Fruit fly (Drosophila melanogaster) whole organism, embryonic: ENCODE results near the gene orb.

Experiments used
- Awh ChIP-seq: fragments of 200-800 bp; sonication (Bioruptor generic); IDR thresholded peaks from 2 replicates; pipeline ENCODE4, ENCODE4 v1.3.6; 2022; ENCODE audit warnings: missing biosample characterization, missing genetic modification characterization
- B-H2 ChIP-seq: fragments of 200-800 bp; sonication (Bioruptor generic); optimal IDR thresholded peaks from 2 replicates; lab custom pipeline; 2018; ENCODE audit warnings: missing biosample characterization, mild to moderate bottlenecking, missing genetic modification characterization
- BEAF-32 ChIP-seq: fragments of 200-800 bp; sonication (Bioruptor generic); optimal IDR thresholded peaks from 3 replicates; lab custom pipeline; 2017; ENCODE audit warnings: missing biosample characterization, missing genetic modification characterization, mild to moderate bottlenecking, moderate library complexity, missing genetic modification reagents
- CG10543 ChIP-seq: fragments of 200-800 bp; sonication (Bioruptor generic); optimal IDR thresholded peaks from 3 replicates; lab custom pipeline; 2017; ENCODE audit warnings: missing biosample characterization, mild to moderate bottlenecking, missing genetic modification characterization, moderate library complexity
- CG11695 ChIP-seq: fragments of 200-800 bp; sonication (Bioruptor generic); IDR thresholded peaks from 3 replicates; pipeline ENCODE4 v1.3.6; 2022; ENCODE audit warnings: missing biosample characterization, missing genetic modification characterization
- CG11723 ChIP-seq: fragments of 200-800 bp; sonication (Bioruptor generic); optimal IDR thresholded peaks from 2 replicates; lab custom pipeline; 2017; ENCODE audit warnings: missing biosample characterization, mild to moderate bottlenecking, missing genetic modification characterization
- CG14050 ChIP-seq: fragments of 200-800 bp; sonication (Bioruptor generic); IDR thresholded peaks from 3 replicates; pipeline ENCODE4 v1.3.6; 2022; ENCODE audit warnings: missing biosample characterization, missing genetic modification characterization
- CG14441 ChIP-seq: fragments of 200-800 bp; sonication (Bioruptor generic); IDR thresholded peaks from 2 replicates; pipeline ENCODE4 v1.3.6; 2022; ENCODE audit warnings: missing biosample characterization, missing genetic modification characterization
- CG16815 ChIP-seq: fragments of 200-800 bp; sonication (Bioruptor generic); optimal IDR thresholded peaks from 3 replicates; lab custom pipeline; 2017; ENCODE audit warnings: missing biosample characterization, mild to moderate bottlenecking, missing genetic modification characterization
- CG17328 ChIP-seq: fragments of 200-800 bp; sonication (Bioruptor generic); IDR thresholded peaks from 2 replicates; pipeline ENCODE4 v1.3.6; 2022; ENCODE audit warnings: missing biosample characterization, missing genetic modification characterization
- CG2116 ChIP-seq: fragments of 200-800 bp; sonication (Bioruptor generic); optimal IDR thresholded peaks from 3 replicates; lab custom pipeline; 2018; ENCODE audit warnings: missing biosample characterization, mild to moderate bottlenecking, missing genetic modification characterization
- CG30403 ChIP-seq: fragments of 200-800 bp; sonication (Bioruptor generic); optimal IDR thresholded peaks from 3 replicates; lab custom pipeline; 2016; ENCODE audit warnings: missing biosample characterization, missing genetic modification characterization
- CG32767 ChIP-seq: fragments of 200-800 bp; sonication (Bioruptor generic); IDR thresholded peaks from 2 replicates; pipeline ENCODE4 v1.3.6; 2022; ENCODE audit warnings: missing biosample characterization, missing genetic modification characterization
- CG3281 ChIP-seq: fragments of 200-800 bp; sonication (Bioruptor generic); optimal IDR thresholded peaks from 3 replicates; lab custom pipeline; 2017; ENCODE audit warnings: missing biosample characterization, mild to moderate bottlenecking, missing genetic modification characterization
- CG34376 ChIP-seq: fragments of 200-800 bp; sonication (Bioruptor generic); optimal IDR thresholded peaks from 2 replicates; lab custom pipeline; 2018; ENCODE audit warnings: missing biosample characterization, mild to moderate bottlenecking, missing genetic modification characterization
- CG3995 ChIP-seq: fragments of 200-800 bp; sonication (Bioruptor generic); optimal IDR thresholded peaks from 3 replicates; lab custom pipeline; 2016; ENCODE audit warnings: missing biosample characterization, missing genetic modification characterization
- CG4424 ChIP-seq: fragments of 200-800 bp; sonication (Bioruptor generic); optimal IDR thresholded peaks from 3 replicates; lab custom pipeline; 2016; ENCODE audit warnings: missing biosample characterization, missing genetic modification characterization
- CG6791 ChIP-seq: fragments of 200-800 bp; sonication (Bioruptor generic); IDR thresholded peaks from 3 replicates; pipeline ENCODE4 v1.3.6; 2022; ENCODE audit warnings: missing biosample characterization, missing genetic modification characterization; ENCODE audit not compliant: partially characterized antibody
- CG6813 ChIP-seq: fragments of 200-800 bp; sonication (Bioruptor generic); optimal IDR thresholded peaks from 2 replicates; lab custom pipeline; 2017; ENCODE audit warnings: missing biosample characterization, missing genetic modification characterization, mild to moderate bottlenecking, moderate library complexity, missing genetic modification reagents
- CG8281 ChIP-seq: fragments of 200-800 bp; sonication (Bioruptor generic); optimal IDR thresholded peaks from 2 replicates; lab custom pipeline; 2018; ENCODE audit warnings: missing biosample characterization, mild to moderate bottlenecking, missing genetic modification characterization, moderate library complexity
- CG8359 ChIP-seq: fragments of 200-800 bp; sonication (Bioruptor generic); optimal IDR thresholded peaks from 2 replicates; lab custom pipeline; 2017; ENCODE audit warnings: missing biosample characterization, mild to moderate bottlenecking, missing genetic modification characterization, borderline replicate concordance
- CG9727 ChIP-seq: fragments of 200-800 bp; sonication (Bioruptor generic); optimal IDR thresholded peaks from 3 replicates; lab custom pipeline; 2017; ENCODE audit warnings: missing biosample characterization, mild to moderate bottlenecking, missing genetic modification characterization
- HHEX ChIP-seq: fragments of 200-800 bp; sonication (Bioruptor generic); optimal IDR thresholded peaks from 3 replicates; lab custom pipeline; 2017; ENCODE audit warnings: missing biosample characterization, mild to moderate bottlenecking, missing genetic modification characterization, missing genetic modification reagents
- Hr51 ChIP-seq, 2 experiments: fragments of 200-800 bp; sonication (Bioruptor generic); optimal IDR thresholded peaks; 2 replicates in 1 of 2; 3 replicates in 1 of 2; lab custom pipeline; 2016 to 2018; ENCODE audit warnings: missing biosample characterization in 2 of 2, missing genetic modification characterization in 2 of 2, mild to moderate bottlenecking in 1 of 2, moderate library complexity in 1 of 2
- Max ChIP-seq: fragments of 200-800 bp; sonication (Bioruptor generic); optimal IDR thresholded peaks from 2 replicates; lab custom pipeline; 2016; ENCODE audit warnings: missing biosample characterization, mild to moderate bottlenecking, missing genetic modification characterization
- Poxn ChIP-seq: fragments of 200-800 bp; sonication (Bioruptor generic); IDR thresholded peaks from 2 replicates; pipeline ENCODE4 v1.3.6; 2022; ENCODE audit warnings: missing biosample characterization, missing genetic modification characterization
- Sin3A ChIP-seq: fragments of >200 bp; optimal IDR thresholded peaks from 2 replicates; lab custom pipeline; 2018
- Ssrp ChIP-seq: fragments of 200-800 bp; sonication (Bioruptor generic); optimal IDR thresholded peaks from 2 replicates; lab custom pipeline; 2018; ENCODE audit warnings: missing biosample characterization, mild to moderate bottlenecking, missing genetic modification characterization, moderate library complexity
- TFAM ChIP-seq: fragments of 200-800 bp; sonication (Bioruptor generic); optimal IDR thresholded peaks from 2 replicates; lab custom pipeline; 2017; ENCODE audit warnings: missing biosample characterization, missing genetic modification characterization, inconsistent platforms
- YL-1 ChIP-seq: fragments of 200-800 bp; sonication (Bioruptor generic); optimal IDR thresholded peaks from 3 replicates; lab custom pipeline; 2017; ENCODE audit warnings: missing biosample characterization, mild to moderate bottlenecking, missing genetic modification characterization
- ac ChIP-seq: fragments of 200-800 bp; sonication (Bioruptor generic); optimal IDR thresholded peaks from 3 replicates; lab custom pipeline; 2017; ENCODE audit warnings: missing biosample characterization, mild to moderate bottlenecking, missing genetic modification characterization
- bcd ChIP-seq: fragments of 200-800 bp; sonication (Bioruptor generic); optimal IDR thresholded peaks from 2 replicates; lab custom pipeline; 2017; ENCODE audit warnings: missing biosample characterization, mild to moderate bottlenecking, missing genetic modification characterization
- bowl ChIP-seq: fragments of 200-800 bp; sonication (Bioruptor generic); IDR thresholded peaks from 2 replicates; pipeline ENCODE4 v1.3.6; 2022; ENCODE audit warnings: missing biosample characterization, missing genetic modification characterization
- chif ChIP-seq, 2 experiments: fragments of 200-800 bp; sonication (Bioruptor generic); optimal IDR thresholded peaks; 3 replicates each; lab custom pipeline; 2016; ENCODE audit warnings: missing biosample characterization in 2 of 2, missing genetic modification characterization in 2 of 2
- croc ChIP-seq: fragments of 200-800 bp; sonication (Bioruptor generic); conservative IDR thresholded peaks from 3 replicates; pipeline ENCODE4 v1.3.6; 2022; ENCODE audit warnings: missing biosample characterization, missing genetic modification characterization
- danr ChIP-seq: fragments of 200-800 bp; sonication (Bioruptor generic); IDR thresholded peaks from 2 replicates; pipeline ENCODE4 v1.3.6; 2022; ENCODE audit warnings: missing biosample characterization, missing genetic modification characterization
- ems ChIP-seq: fragments of 200-800 bp; sonication (Bioruptor generic); optimal IDR thresholded peaks from 3 replicates; lab custom pipeline; 2016; ENCODE audit warnings: missing biosample characterization, missing genetic modification characterization
- eve ChIP-seq, 2 experiments: fragments of >200 bp; optimal IDR thresholded peaks; 2 replicates each; lab custom pipeline; 2017; ENCODE audit warnings: missing biosample characterization in 2 of 2, missing genetic modification characterization in 2 of 2
- eyg ChIP-seq: fragments of 200-800 bp; sonication (Bioruptor generic); optimal IDR thresholded peaks from 3 replicates; lab custom pipeline; 2016; ENCODE audit warnings: missing biosample characterization, missing genetic modification characterization
- fd96Cb ChIP-seq: fragments of 200-800 bp; sonication (Bioruptor generic); optimal IDR thresholded peaks from 2 replicates; lab custom pipeline; 2018; ENCODE audit warnings: missing biosample characterization, mild to moderate bottlenecking, missing genetic modification characterization, moderate library complexity
- ftz-f1 ChIP-seq: fragments of 200-800 bp; sonication (Bioruptor generic); optimal IDR thresholded peaks from 2 replicates; lab custom pipeline; 2016; ENCODE audit warnings: missing biosample characterization, missing genetic modification characterization
- fu2 ChIP-seq: fragments of 200-800 bp; sonication (Bioruptor generic); optimal IDR thresholded peaks from 2 replicates; lab custom pipeline; 2016; ENCODE audit warnings: missing biosample characterization, missing genetic modification characterization
- gem ChIP-seq: fragments of 200-800 bp; sonication (Bioruptor generic); optimal IDR thresholded peaks from 2 replicates; lab custom pipeline; 2019; ENCODE audit warnings: missing biosample characterization, mild to moderate bottlenecking, missing genetic modification characterization, moderate library complexity
- her ChIP-seq: fragments of 200-800 bp; sonication (Bioruptor generic); optimal IDR thresholded peaks from 2 replicates; lab custom pipeline; 2016; ENCODE audit warnings: missing biosample characterization, missing genetic modification characterization
- lbe ChIP-seq: fragments of 200-800 bp; sonication (Bioruptor generic); optimal IDR thresholded peaks from 2 replicates; lab custom pipeline; 2016; ENCODE audit warnings: missing biosample characterization, mild to moderate bottlenecking, missing genetic modification characterization
- luna ChIP-seq: fragments of 200-800 bp; sonication (Bioruptor generic); optimal IDR thresholded peaks from 2 replicates; lab custom pipeline; 2016; ENCODE audit warnings: missing biosample characterization, missing genetic modification characterization
- mam ChIP-seq: fragments of 200-800 bp; sonication (Bioruptor generic); optimal IDR thresholded peaks from 3 replicates; lab custom pipeline; 2016; ENCODE audit warnings: missing biosample characterization, missing genetic modification characterization
- peb ChIP-seq: fragments of 200-800 bp; sonication (Bioruptor generic); IDR thresholded peaks from 2 replicates; pipeline ENCODE4 v1.3.6; 2022; ENCODE audit warnings: missing biosample characterization, missing genetic modification characterization
- pfk ChIP-seq: fragments of 200-800 bp; sonication (Bioruptor generic); optimal IDR thresholded peaks from 2 replicates; lab custom pipeline; 2018; ENCODE audit warnings: missing biosample characterization, mild to moderate bottlenecking, missing genetic modification characterization, moderate library complexity
- slp2 ChIP-seq: fragments of 200-800 bp; sonication (Bioruptor generic); optimal IDR thresholded peaks from 2 replicates; lab custom pipeline; 2016; ENCODE audit warnings: missing biosample characterization, missing genetic modification characterization
- tll ChIP-seq, 2 experiments: fragments of 200-800 bp in 1 of 2; fragments of >200 bp in 1 of 2; sonication (Bioruptor generic) in 1 of 2; optimal IDR thresholded peaks; 2 replicates each; lab custom pipeline; 2017 to 2019; ENCODE audit warnings: missing biosample characterization in 2 of 2, missing genetic modification characterization in 2 of 2, mild to moderate bottlenecking in 1 of 2, moderate library complexity in 1 of 2

orb gene

dm6 chr3R:23221680-23222148 is 58.9 kb downstream of the orb start (continued):
- TF ChIP-seq fu2 (GFP tag; lab: Kevin White, UChicago): no peak
- TF ChIP-seq chif (GFP tag; optimal IDR thresholded peaks at IDR 0.05; lab: Kevin White, UChicago): no peak
- TF ChIP-seq gem (tag; lab: Kevin White, UChicago): no peak
- TF ChIP-seq CG34376 (GFP tag; lab: Kevin White, UChicago): peak; percentile 55
- peak; percentile 25 for TF ChIP-seq YL-1 (GFP tag; lab: Kevin White, UChicago)
- no peak for TF ChIP-seq CG30403 (GFP tag; lab: Kevin White, UChicago)
- TF ChIP-seq Awh (GFP tag; lab: Robert Waterston, UW): no peak
- peak; percentile 51 for TF ChIP-seq ftz-f1
- no peak for TF ChIP-seq luna (GFP tag; lab: Kevin White, UChicago)
- no peak for TF ChIP-seq CG2116 (GFP tag; lab: Kevin White, UChicago)
- TF ChIP-seq bcd: no peak
- TF ChIP-seq CG8281 (tag; lab: Kevin White, UChicago): no peak
- peak; percentile 7 for TF ChIP-seq CG6813 (GFP tag; lab: Kevin White, UChicago)
- TF ChIP-seq fd96Cb: no peak
- TF ChIP-seq eyg: no peak
- no peak for TF ChIP-seq CG14441 (GFP tag; lab: Robert Waterston, UW)
- TF ChIP-seq CG17328 (GFP tag; lab: Robert Waterston, UW): no peak
- TF ChIP-seq mam: no peak
- no peak for TF ChIP-seq CG8359 (GFP tag; lab: Kevin White, UChicago)
- TF ChIP-seq HHEX (GFP tag; lab: Kevin White, UChicago): no peak
- TF ChIP-seq CG10543 (GFP tag; lab: Kevin White, UChicago): peak; percentile 29
- no peak for TF ChIP-seq CG14050 (GFP tag; lab: Robert Waterston, UW)
- TF ChIP-seq tll (GFP tag; optimal IDR thresholded peaks at IDR 0.05; lab: Kevin White, UChicago): no peak
- no peak for TF ChIP-seq peb
- TF ChIP-seq Sin3A: no peak
- TF ChIP-seq lbe: peak; percentile 67
- TF ChIP-seq CG6791 (GFP tag; lab: Robert Waterston, UW): no peak
- no peak for TF ChIP-seq B-H2 (GFP tag; lab: Kevin White, UChicago)
- TF ChIP-seq eve (GFP tag; optimal IDR thresholded peaks at IDR 0.05; lab: Kevin White, UChicago): no peak
- TF ChIP-seq TFAM: no peak
- no peak for TF ChIP-seq pfk (GFP tag; lab: Kevin White, UChicago)
- no peak for TF ChIP-seq CG16815
- TF ChIP-seq danr: no peak
- TF ChIP-seq CG3281 (GFP tag; lab: Kevin White, UChicago): no peak
- no peak for TF ChIP-seq Ssrp (tag; lab: Kevin White, UChicago)
- TF ChIP-seq bowl: no peak
- no peak for TF ChIP-seq Hr51 (GFP tag; optimal IDR thresholded peaks at IDR 0.05; lab: Kevin White, UChicago)
- TF ChIP-seq ac: no peak
- no peak for TF ChIP-seq Poxn
- TF ChIP-seq CG11695: no peak
- no peak for TF ChIP-seq croc (GFP tag; lab: Robert Waterston, UW)
- no peak for TF ChIP-seq CG4424
- TF ChIP-seq her (GFP tag; lab: Kevin White, UChicago): peak; percentile 3
- TF ChIP-seq CG32767 (GFP tag; lab: Robert Waterston, UW): no peak
- TF ChIP-seq slp2 (GFP tag; lab: Kevin White, UChicago): no peak
- no peak for TF ChIP-seq CG11723
- TF ChIP-seq CG9727: no peak
- peak; percentile 4 for TF ChIP-seq CG3995
- TF ChIP-seq Max (GFP tag; lab: Kevin White, UChicago): no peak
- no peak for TF ChIP-seq ems (GFP tag; lab: Kevin White, UChicago)
- no peak for TF ChIP-seq BEAF-32
